Worm (Caenorhabditis elegans): Measurements from ENCODE around the gene nduf-2.2.

ce11 chrIII:6467005-6467404 lies 2.0 kb downstream of the nduf-2.2 start, which contains the start of gene T26A5.2:
- TF ChIP-seq nhr-11 (tag; optimal IDR thresholded peaks at IDR 0.05) (no peak), tbx-2 (tag; optimal IDR thresholded peaks at IDR 0.05) (no peak), pha-4 (tag; optimal IDR thresholded peaks at IDR 0.05) (no peak), ceh-31 (tag; optimal IDR thresholded peaks at IDR 0.05) (no peak), ceh-22 (tag; optimal IDR thresholded peaks at IDR 0.05) (no peak), pros-1 (tag; optimal IDR thresholded peaks at IDR 0.05) (no peak)

Data from whole organism, late embryonic.